Worm (Caenorhabditis elegans) whole organism, late embryonic: ENCODE data around the gene cpl-1.

ENCODE experiments used
- C08G9.2 ChIP-seq: sonication (generic microtip); optimal IDR thresholded peaks from 2 replicates; lab custom pipeline; 2016; ENCODE audit warnings: mild to moderate bottlenecking, missing genetic modification characterization, moderate library complexity, missing compliant biosample characterization
- C38D4.7 ChIP-seq: fragments of 200-800 bp; sonication (Bioruptor generic); optimal IDR thresholded peaks from 2 replicates; lab custom pipeline; 2018; ENCODE audit warnings: mild to moderate bottlenecking, missing genetic modification characterization, moderate library complexity, missing compliant biosample characterization
- F13H6.1 ChIP-seq: sonication (generic microtip); optimal IDR thresholded peaks from 2 replicates; lab custom pipeline; 2016; ENCODE audit warnings: missing genetic modification characterization, missing compliant biosample characterization
- K02D7.2 ChIP-seq: sonication (generic microtip); optimal IDR thresholded peaks from 2 replicates; lab custom pipeline; 2017; ENCODE audit warnings: mild to moderate bottlenecking, missing genetic modification characterization, missing compliant biosample characterization
- K09A11.1 ChIP-seq: sonication (generic microtip); optimal IDR thresholded peaks from 2 replicates; lab custom pipeline; 2017; ENCODE audit warnings: antibody characterized with exemption, mild to moderate bottlenecking, missing genetic modification characterization, missing compliant biosample characterization; ENCODE audit not compliant: insufficient read depth
- T23F11.4 ChIP-seq: fragments of 200-800 bp; sonication (Bioruptor generic); optimal IDR thresholded peaks from 2 replicates; lab custom pipeline; 2018; ENCODE audit warnings: mild to moderate bottlenecking, missing genetic modification characterization, missing compliant biosample characterization
- ahr-1 ChIP-seq: sonication (generic microtip); optimal IDR thresholded peaks from 2 replicates; lab custom pipeline; 2016; ENCODE audit warnings: missing genetic modification characterization, missing compliant biosample characterization
- ceh-14 ChIP-seq: sonication (generic microtip); optimal IDR thresholded peaks from 2 replicates; lab custom pipeline; 2016; ENCODE audit warnings: missing genotype, missing genetic modification characterization, missing compliant biosample characterization
- ceh-18 ChIP-seq: sonication (generic microtip); optimal IDR thresholded peaks from 2 replicates; lab custom pipeline; 2016; ENCODE audit warnings: missing genetic modification characterization, missing compliant biosample characterization
- ceh-19 ChIP-seq: fragments of 200-800 bp; sonication (Bioruptor generic); optimal IDR thresholded peaks from 2 replicates; lab custom pipeline; 2018; ENCODE audit warnings: mild to moderate bottlenecking, missing genetic modification characterization, missing compliant biosample characterization
- ceh-2 ChIP-seq: sonication (generic microtip); optimal IDR thresholded peaks from 2 replicates; lab custom pipeline; 2016; ENCODE audit warnings: missing genotype, missing genetic modification characterization, missing compliant biosample characterization
- ceh-24 ChIP-seq: sonication (generic microtip); optimal IDR thresholded peaks from 2 replicates; lab custom pipeline; 2016; ENCODE audit warnings: mild to moderate bottlenecking, missing genetic modification characterization, missing compliant biosample characterization
- ceh-34 ChIP-seq: sonication (generic microtip); optimal IDR thresholded peaks from 2 replicates; lab custom pipeline; 2016; ENCODE audit warnings: mild to moderate bottlenecking, missing genetic modification characterization, missing compliant biosample characterization
- ceh-45 ChIP-seq: fragments of 200-800 bp; sonication (Bioruptor generic); IDR thresholded peaks from 2 replicates; pipeline ENCODE4 v1.3.6; 2022; ENCODE audit warnings: missing genetic modification reagents, missing genetic modification characterization, missing compliant biosample characterization
- ceh-48 ChIP-seq: sonication (generic microtip); optimal IDR thresholded peaks from 2 replicates; lab custom pipeline; 2016; ENCODE audit warnings: missing genetic modification characterization, inconsistent platforms, missing compliant biosample characterization
- ceh-6 ChIP-seq: fragments of 200-800 bp; sonication (Bioruptor generic); optimal IDR thresholded peaks from 2 replicates; lab custom pipeline; 2018; ENCODE audit warnings: mild to moderate bottlenecking, missing genetic modification characterization, missing compliant biosample characterization
- che-1 ChIP-seq: sonication (generic microtip); optimal IDR thresholded peaks from 2 replicates; lab custom pipeline; 2016; ENCODE audit warnings: mild to moderate bottlenecking, missing genetic modification characterization, missing compliant biosample characterization
- dve-1 ChIP-seq: sonication (generic microtip); optimal IDR thresholded peaks from 2 replicates; lab custom pipeline; 2017; ENCODE audit warnings: antibody characterized with exemption, mild to moderate bottlenecking, missing genetic modification characterization, missing compliant biosample characterization
- elt-2 ChIP-seq: sonication (generic microtip); optimal IDR thresholded peaks from 2 replicates; lab custom pipeline; 2016; ENCODE audit warnings: missing genetic modification reagents, missing genetic modification characterization, missing compliant biosample characterization
- elt-4 ChIP-seq: sonication (generic microtip); optimal IDR thresholded peaks from 2 replicates; lab custom pipeline; 2016; ENCODE audit warnings: missing genetic modification characterization, missing compliant biosample characterization
- ets-4 ChIP-seq: sonication (generic microtip); optimal IDR thresholded peaks from 2 replicates; lab custom pipeline; 2016; ENCODE audit warnings: missing genetic modification characterization, missing compliant biosample characterization
- eyg-1 ChIP-seq: sonication (generic microtip); optimal IDR thresholded peaks from 2 replicates; lab custom pipeline; 2016; ENCODE audit warnings: missing genotype, missing genetic modification characterization, missing compliant biosample characterization
- fax-1 ChIP-seq: sonication (generic microtip); optimal IDR thresholded peaks from 2 replicates; lab custom pipeline; 2016; ENCODE audit warnings: missing genotype, missing genetic modification characterization, missing compliant biosample characterization
- gmeb-2 ChIP-seq: sonication (generic microtip); optimal IDR thresholded peaks from 2 replicates; lab custom pipeline; 2016; ENCODE audit warnings: missing genetic modification characterization, inconsistent platforms, missing compliant biosample characterization
- hlh-13 ChIP-seq: fragments of 200-800 bp; sonication (Bioruptor generic); optimal IDR thresholded peaks from 2 replicates; lab custom pipeline; 2018; ENCODE audit warnings: mild to moderate bottlenecking, missing genetic modification characterization, missing compliant biosample characterization
- hlh-15 ChIP-seq: sonication (generic microtip); optimal IDR thresholded peaks from 2 replicates; lab custom pipeline; 2016; ENCODE audit warnings: missing genetic modification characterization, missing compliant biosample characterization
- hlh-8 ChIP-seq: sonication (generic microtip); optimal IDR thresholded peaks from 2 replicates; lab custom pipeline; 2016; ENCODE audit warnings: missing genotype, missing genetic modification characterization, missing compliant biosample characterization
- lin-11 ChIP-seq: fragments of 200-800 bp; sonication (Bioruptor generic); optimal IDR thresholded peaks from 2 replicates; lab custom pipeline; 2018; ENCODE audit warnings: mild to moderate bottlenecking, missing genetic modification characterization, missing compliant biosample characterization
- madf-2 ChIP-seq: sonication (generic microtip); optimal IDR thresholded peaks from 2 replicates; lab custom pipeline; 2017; ENCODE audit warnings: missing genetic modification characterization, missing compliant biosample characterization
- mec-3 ChIP-seq: sonication (generic microtip); optimal IDR thresholded peaks from 2 replicates; lab custom pipeline; 2016; ENCODE audit warnings: borderline replicate concordance, missing genetic modification characterization, missing compliant biosample characterization
- nfya-1 ChIP-seq: sonication (generic microtip); optimal IDR thresholded peaks from 2 replicates; lab custom pipeline; 2017; ENCODE audit warnings: missing genetic modification characterization, mild to moderate bottlenecking, missing compliant biosample characterization, antibody characterized with exemption, moderate library complexity
- nhr-11 ChIP-seq: fragments of 150-350 bp; optimal IDR thresholded peaks from 2 replicates; lab custom pipeline; 2014; ENCODE audit warnings: missing biosample characterization, missing genetic modification characterization
- npax-4 ChIP-seq: sonication (generic microtip); optimal IDR thresholded peaks from 2 replicates; lab custom pipeline; 2016; ENCODE audit warnings: missing genetic modification characterization, missing compliant biosample characterization
- odd-2 ChIP-seq: sonication (generic microtip); optimal IDR thresholded peaks from 2 replicates; lab custom pipeline; 2017; ENCODE audit warnings: antibody characterized with exemption, mild to moderate bottlenecking, missing genetic modification characterization, missing compliant biosample characterization
- pha-2 ChIP-seq: sonication (generic microtip); optimal IDR thresholded peaks from 2 replicates; lab custom pipeline; 2017; ENCODE audit warnings: mild to moderate bottlenecking, missing genetic modification characterization, missing compliant biosample characterization
- ref-2 ChIP-seq: sonication (generic microtip); optimal IDR thresholded peaks from 2 replicates; lab custom pipeline; 2016; ENCODE audit warnings: missing genetic modification characterization, missing compliant biosample characterization
- sdc-2 ChIP-seq: sonication (generic microtip); optimal IDR thresholded peaks from 2 replicates; lab custom pipeline; 2016; ENCODE audit warnings: missing genotype, missing genetic modification characterization, missing compliant biosample characterization
- syd-9 ChIP-seq: sonication (generic microtip); optimal IDR thresholded peaks from 2 replicates; lab custom pipeline; 2016; ENCODE audit warnings: mild to moderate bottlenecking, missing genetic modification characterization, moderate library complexity, missing compliant biosample characterization
- tbx-2 ChIP-seq: sonication (generic microtip); optimal IDR thresholded peaks from 2 replicates; lab custom pipeline; 2016; ENCODE audit warnings: missing genetic modification characterization, missing compliant biosample characterization
- unc-3 ChIP-seq, 2 experiments: fragments of 200-800 bp in 1 of 2; sonication (Bioruptor generic) in 1 of 2; sonication (generic microtip) in 1 of 2; conservative IDR thresholded peaks in 1 of 2; optimal IDR thresholded peaks in 1 of 2; 2 replicates each; pipeline versions ENCODE4 v1.3.6 to Lab custom; 2016 to 2022; ENCODE audit warnings: missing compliant biosample characterization in 2 of 2, missing genetic modification characterization in 2 of 2, missing genetic modification reagents in 1 of 2
- unc-42 ChIP-seq: sonication (generic microtip); optimal IDR thresholded peaks from 2 replicates; lab custom pipeline; 2016; ENCODE audit warnings: missing genotype, missing genetic modification characterization, missing compliant biosample characterization
- unc-55 ChIP-seq: sonication (generic microtip); optimal IDR thresholded peaks from 2 replicates; lab custom pipeline; 2017; ENCODE audit warnings: missing biosample characterization, missing genetic modification reagents, missing genetic modification characterization
- unc-86 ChIP-seq: sonication (generic microtip); optimal IDR thresholded peaks from 2 replicates; lab custom pipeline; 2016; ENCODE audit warnings: missing genetic modification characterization, missing compliant biosample characterization

Gene cpl-1

DNA sequence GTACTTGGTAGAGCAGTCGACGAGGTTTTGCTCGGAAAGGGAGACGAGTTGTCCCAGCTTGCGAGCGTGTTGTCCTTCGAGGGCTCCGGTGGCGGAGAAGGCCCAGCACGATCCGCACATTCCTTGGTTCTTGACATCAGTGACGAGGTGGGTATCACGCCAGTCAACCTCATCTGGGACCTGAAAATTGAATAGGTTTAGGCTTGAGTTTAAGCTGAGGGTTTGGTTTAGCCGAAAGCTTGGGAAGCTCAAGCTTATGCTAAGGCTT is 1.4 kb downstream of the cpl-1 start:
- TF ChIP-seq elt-4: peak; percentile 20
- TF ChIP-seq mec-3 (tag; lab: Kevin White, UChicago): no peak

DNA sequence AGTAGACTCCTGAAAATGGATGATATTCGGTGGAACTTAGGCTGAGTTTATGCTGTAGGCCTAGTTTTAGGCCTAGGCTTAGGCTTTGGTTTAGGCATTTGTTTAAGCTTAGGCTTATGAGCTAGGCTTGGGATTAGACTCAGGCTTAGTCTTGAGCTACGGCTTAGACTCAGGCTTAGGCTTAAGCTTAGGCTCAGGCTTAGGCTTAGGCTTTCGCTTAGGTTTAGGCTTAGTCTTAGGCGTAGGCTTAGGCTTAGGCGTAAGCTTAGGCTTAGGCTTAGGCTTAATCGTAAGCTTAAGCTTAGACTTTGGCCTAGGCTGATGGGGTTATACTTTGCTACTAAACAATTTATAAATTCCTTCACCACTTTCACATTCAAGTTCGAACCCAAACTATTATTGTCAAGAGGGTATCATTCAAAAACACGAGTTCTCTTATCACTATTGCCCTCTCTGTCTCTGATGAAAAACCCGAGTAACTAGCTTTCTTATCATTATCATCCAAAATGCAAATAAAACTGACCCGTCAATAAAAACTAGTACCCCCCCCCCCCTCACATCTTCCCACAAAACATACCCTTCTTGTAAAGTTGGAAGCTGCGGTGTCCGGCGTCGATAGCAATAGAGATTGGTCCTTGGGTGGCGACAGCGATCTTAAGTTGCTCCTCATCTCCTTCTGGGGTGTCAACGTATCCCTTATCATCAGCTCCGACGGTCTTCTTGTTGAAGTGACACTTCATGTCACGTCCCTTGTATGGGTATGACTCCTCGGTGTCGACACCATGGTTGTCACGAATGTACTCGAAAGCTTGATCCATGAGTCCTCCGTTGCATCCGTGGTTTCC is 2.0 kb downstream of the cpl-1 start:
- no peak for TF ChIP-seq F13H6.1
- no peak for TF ChIP-seq ceh-6 (GFP tag; lab: Kevin White, UChicago)
- TF ChIP-seq dve-1 (tag; lab: Kevin White, UChicago): peak; percentile 85
- TF ChIP-seq C08G9.2 (tag; lab: Kevin White, UChicago): no peak
- TF ChIP-seq hlh-13 (GFP tag; lab: Kevin White, UChicago): peak; percentile 4
- TF ChIP-seq ceh-48: no peak
- no peak for TF ChIP-seq ceh-2 (tag; lab: Kevin White, UChicago)
- no peak for TF ChIP-seq unc-86 (tag; lab: Kevin White, UChicago)
- no peak for TF ChIP-seq madf-2 (tag; lab: Kevin White, UChicago)
- TF ChIP-seq fax-1: no peak
- no peak for TF ChIP-seq nhr-11 (tag; lab: Kevin White, UChicago)
- no peak for TF ChIP-seq hlh-15
- TF ChIP-seq elt-2 (tag; lab: Kevin White, UChicago): peak; percentile 81

DNA sequence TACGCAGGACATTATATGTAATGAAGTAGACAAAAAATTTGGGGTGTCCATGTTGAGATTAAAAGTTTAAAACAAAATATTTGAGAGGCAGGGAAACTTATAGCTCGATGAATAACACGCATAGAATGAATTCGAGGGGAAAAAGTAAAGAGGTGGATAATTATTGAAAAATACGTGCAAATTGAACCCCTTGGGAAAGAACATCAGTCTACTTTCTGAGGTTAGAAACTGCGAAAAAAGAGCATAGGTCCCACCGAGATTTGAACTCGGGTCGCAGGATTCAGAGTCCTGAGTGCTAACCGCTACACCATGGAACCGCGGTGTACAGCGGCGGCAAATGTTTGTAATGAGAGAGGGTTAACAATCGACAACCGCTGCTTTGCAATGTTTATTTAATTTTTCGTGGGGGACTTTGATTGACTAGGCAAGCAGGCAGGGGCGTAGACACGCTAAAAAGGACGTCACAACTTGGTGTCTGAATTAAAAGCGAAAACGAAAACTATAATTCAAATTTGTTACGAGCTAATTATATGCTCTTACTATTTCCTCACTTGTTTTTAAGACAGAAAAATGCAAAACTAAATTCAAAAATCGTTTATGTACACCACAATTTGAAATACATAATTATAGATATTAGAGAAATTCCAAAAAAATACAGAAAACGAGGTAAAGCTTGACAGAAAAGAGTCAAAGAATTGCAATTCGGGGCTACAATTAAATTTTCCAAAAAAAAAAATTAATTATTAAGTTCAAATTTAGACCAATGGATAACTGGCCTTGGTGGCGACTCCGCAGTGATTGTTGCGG is 3.0 kb downstream of the cpl-1 start, which contains the start of gene srh-269:
TSS of gene srh-269 (minus strand) at position 51 of the 807 bp plus-strand sequence.
- TF ChIP-seq unc-3 (GFP tag; conservative IDR thresholded peaks at IDR 0.05; lab: Robert Waterston, UW): no peak
- TF ChIP-seq unc-3 (tag; optimal IDR thresholded peaks at IDR 0.05; lab: Kevin White, UChicago): peak; percentile 32
- TF ChIP-seq che-1 (tag; lab: Kevin White, UChicago): peak; percentile 79
- TF ChIP-seq tbx-2 (tag; lab: Kevin White, UChicago): peak; percentile 43
- no peak for TF ChIP-seq hlh-8 (tag; lab: Kevin White, UChicago)
- TF ChIP-seq dve-1 (tag; lab: Kevin White, UChicago): peak; percentile 62
- TF ChIP-seq unc-55: no peak
- no peak for TF ChIP-seq nhr-11 (tag; lab: Kevin White, UChicago)
- peak; percentile 56 for TF ChIP-seq ceh-18 (tag; lab: Kevin White, UChicago)
- TF ChIP-seq sdc-2 (tag; lab: Kevin White, UChicago): peak; percentile 38
- TF ChIP-seq ahr-1 (tag; lab: Kevin White, UChicago): peak; percentile 11
- TF ChIP-seq elt-2 (tag; lab: Kevin White, UChicago): peak; percentile 73
- TF ChIP-seq F13H6.1: peak; percentile 45
- peak; percentile 70 for TF ChIP-seq C38D4.7 (GFP tag; lab: Kevin White, UChicago)
- peak; percentile 24 for TF ChIP-seq ceh-48
- no peak for TF ChIP-seq T23F11.4
- TF ChIP-seq ceh-45 (GFP tag; lab: Robert Waterston, UW): no peak
- peak; percentile 33 for TF ChIP-seq unc-86 (tag; lab: Kevin White, UChicago)
- TF ChIP-seq ceh-6 (GFP tag; lab: Kevin White, UChicago): peak; percentile 69
- peak; percentile 61 for TF ChIP-seq C08G9.2 (tag; lab: Kevin White, UChicago)
- TF ChIP-seq K02D7.2 (tag; lab: Kevin White, UChicago): peak; percentile 50
- TF ChIP-seq odd-2 (tag; lab: Kevin White, UChicago): no peak
- TF ChIP-seq fax-1: peak; percentile 15
- TF ChIP-seq ceh-2 (tag; lab: Kevin White, UChicago): peak; percentile 50
- TF ChIP-seq madf-2 (tag; lab: Kevin White, UChicago): peak; percentile 68
- TF ChIP-seq unc-42 (tag; lab: Kevin White, UChicago): no peak
- peak; percentile 61 for TF ChIP-seq nfya-1 (tag; lab: Kevin White, UChicago)
- TF ChIP-seq syd-9 (tag; lab: Kevin White, UChicago): peak; percentile 71
- TF ChIP-seq lin-11: peak; percentile 58
- TF ChIP-seq hlh-15: peak; percentile 49
- TF ChIP-seq K09A11.1 (tag; lab: Kevin White, UChicago): peak; percentile 10
- TF ChIP-seq npax-4 (tag; lab: Kevin White, UChicago): peak; percentile 18
- no peak for TF ChIP-seq ceh-24 (tag; lab: Kevin White, UChicago)
- no peak for TF ChIP-seq eyg-1 (tag; lab: Kevin White, UChicago)
- peak; percentile 68 for TF ChIP-seq ceh-34 (tag; lab: Kevin White, UChicago)
- TF ChIP-seq pha-2 (tag; lab: Kevin White, UChicago): peak; percentile 70
- TF ChIP-seq gmeb-2 (tag; lab: Kevin White, UChicago): peak; percentile 71
- no peak for TF ChIP-seq ref-2 (tag; lab: Kevin White, UChicago)
- no peak for TF ChIP-seq ets-4 (tag; lab: Kevin White, UChicago)
- TF ChIP-seq ceh-19 (GFP tag; lab: Kevin White, UChicago): peak; percentile 79
- TF ChIP-seq ceh-14 (tag; lab: Kevin White, UChicago): peak; percentile 74
